Worm (Caenorhabditis elegans) whole organism, midembryonic: Measurements from ENCODE around the gene srg-68.

ENCODE experiments used
- T22C8.4 ChIP-seq: fragments of 200-800 bp; sonication (Bioruptor generic); IDR thresholded peaks from 2 replicates; pipeline ENCODE4 v1.3.6; 2022; ENCODE audit warnings: missing genetic modification characterization, missing compliant biosample characterization
- flt-1 ChIP-seq: fragments of 200-800 bp; sonication (Bioruptor generic); IDR thresholded peaks from 2 replicates; pipeline ENCODE4 v1.3.6; 2022; ENCODE audit warnings: missing genetic modification characterization, missing compliant biosample characterization
- klf-2 ChIP-seq: fragments of 200-800 bp; sonication (Bioruptor generic); conservative IDR thresholded peaks from 2 replicates; pipeline ENCODE4 v1.3.6; 2022; ENCODE audit warnings: missing genetic modification reagents, missing genetic modification characterization, missing compliant biosample characterization
- ref-1 ChIP-seq: fragments of 200-800 bp; sonication (Bioruptor generic); conservative IDR thresholded peaks from 2 replicates; pipeline ENCODE4 v1.3.6; 2022; ENCODE audit warnings: missing genetic modification reagents, missing genetic modification characterization, missing compliant biosample characterization
- ztf-23 ChIP-seq: fragments of 200-800 bp; sonication (Bioruptor generic); IDR thresholded peaks from 2 replicates; pipeline ENCODE4 v1.3.6; 2022; ENCODE audit warnings: missing genetic modification reagents, missing genetic modification characterization, missing compliant biosample characterization
- ztf-29 ChIP-seq: fragments of 200-800 bp; sonication (Bioruptor generic); IDR thresholded peaks from 2 replicates; pipeline ENCODE4 v1.3.6; 2022; ENCODE audit warnings: missing genetic modification reagents, missing genetic modification characterization, missing compliant biosample characterization

ce11 chrV:5426337-5426736 lies 38.9 kb downstream of the srg-68 start:
- TF ChIP-seq klf-2 (GFP tag; lab: Robert Waterston, UW) (no peak), ztf-23 (no peak), ref-1 (GFP tag; lab: Robert Waterston, UW) (no peak), ztf-29 (GFP tag; lab: Robert Waterston, UW) (no peak), flt-1 (GFP tag; lab: Robert Waterston, UW) (no peak), T22C8.4 (no peak)
